Worm (Caenorhabditis elegans): ENCODE data around the gene sws-1.

sws-1 gene

DNA sequence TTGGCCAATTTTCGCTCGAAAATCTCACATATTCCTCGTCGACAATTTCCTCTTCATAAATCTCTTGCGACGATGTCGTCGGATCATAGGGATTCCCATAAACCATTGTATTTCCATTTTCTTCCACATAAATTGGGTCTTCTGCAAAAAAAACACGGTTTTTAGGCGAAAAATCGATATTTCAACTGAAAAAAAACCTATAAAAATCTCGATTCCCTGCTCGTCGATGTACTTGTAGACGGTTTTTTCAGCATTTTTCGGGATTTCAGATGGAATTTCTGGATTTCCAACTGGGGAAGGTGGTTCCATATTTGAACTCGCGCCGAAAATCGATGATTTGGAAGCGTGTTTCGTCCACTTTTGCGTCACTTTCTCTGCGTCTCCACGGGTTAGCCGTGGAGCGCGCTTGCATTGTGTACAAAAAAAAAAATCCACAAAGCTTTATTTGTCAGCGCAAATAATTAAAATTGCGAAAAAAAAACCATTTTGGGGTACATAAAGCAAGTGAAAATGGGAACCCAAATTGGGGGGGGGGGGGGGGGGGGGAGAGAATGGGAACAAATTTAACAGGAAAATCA lies 13.7 kb downstream of the sws-1 start, which contains the start of gene Y39B6A.43 (continued):
- peak; percentile 80 for TF ChIP-seq skn-1 (tag; optimal IDR thresholded peaks at IDR 0.05)
- TF ChIP-seq mxl-2 (GFP tag; conservative IDR thresholded peaks at IDR 0.05), result peak; percentile 84
- TF ChIP-seq fos-1 (tag; optimal IDR thresholded peaks at IDR 0.05), result peak; percentile 48
- peak; percentile 77 for TF ChIP-seq nhr-48 (tag; optimal IDR thresholded peaks at IDR 0.05)
- peak; percentile 91 to 97 for TF ChIP-seq lsy-2 (tag; optimal IDR thresholded peaks at IDR 0.05)
- TF ChIP-seq nhr-102 (tag; optimal IDR thresholded peaks at IDR 0.05), result peak; percentile 95
- TF ChIP-seq nhr-25 (tag; optimal IDR thresholded peaks at IDR 0.05; ENCODE audit: borderline replicate concordance, insufficient read depth), result peak; percentile 96
- peak; percentile 99 for TF ChIP-seq lin-13 (GFP tag; optimal IDR thresholded peaks at IDR 0.05)
- TF ChIP-seq jun-1 (tag; optimal IDR thresholded peaks at IDR 0.05), result peak; percentile 92
- peak; percentile 98 for TF ChIP-seq dmd-6 (GFP tag; IDR thresholded peaks at IDR 0.05)
- peak; percentile 82; the same call in 1 of the 2 replicates for TF ChIP-seq D1046.2 (GFP tag; IDR thresholded peaks at IDR 0.05)
- TF ChIP-seq zip-2 (tag; optimal IDR thresholded peaks at IDR 0.05), result peak; percentile 81
- peak; percentile 90 for TF ChIP-seq hlh-30 (tag; optimal IDR thresholded peaks at IDR 0.05; ENCODE audit: insufficient read depth)
- peak; percentile 91 for TF ChIP-seq T20F7.1 (GFP tag; optimal IDR thresholded peaks at IDR 0.05)
- peak; percentile 98 for TF ChIP-seq nhr-77 (tag; optimal IDR thresholded peaks at IDR 0.05)
- peak; percentile 93 for TF ChIP-seq egl-43 (GFP tag; IDR thresholded peaks at IDR 0.05)
- TF ChIP-seq spr-1 (tag; optimal IDR thresholded peaks at IDR 0.05), result peak; percentile 86
- peak; percentile 96 for TF ChIP-seq ceh-20 (GFP tag; IDR thresholded peaks at IDR 0.05)
- peak; percentile 69; the same call in 1 of the 2 replicates for TF ChIP-seq Y105C5A.15 (GFP tag; IDR thresholded peaks at IDR 0.05)
- no peak for TF ChIP-seq daf-19 (GFP tag; conservative IDR thresholded peaks at IDR 0.05)
- peak; percentile 81 for TF ChIP-seq zfp-2 (tag; optimal IDR thresholded peaks at IDR 0.05)
- peak; percentile 84 for TF ChIP-seq ZK337.2 (GFP tag; IDR thresholded peaks at IDR 0.05)
- TF ChIP-seq snpc-4 (tag; optimal IDR thresholded peaks at IDR 0.05), result no peak
- no peak for TF ChIP-seq F26F4.8 (GFP tag; conservative IDR thresholded peaks at IDR 0.05)
- TF ChIP-seq tag-97 (GFP tag; IDR thresholded peaks at IDR 0.05), result 0 out of 2 replicates have a peak, but pooled peaks have one; percentile 28
- peak in 1 of 2 experiments; percentile 58 for TF ChIP-seq mdl-1 (tag; optimal IDR thresholded peaks at IDR 0.05)
- TF ChIP-seq zip-11 (GFP tag; IDR thresholded peaks at IDR 0.05), result no peak
- TF ChIP-seq aly-2 (tag; optimal IDR thresholded peaks at IDR 0.05), result peak; percentile 43
- TF ChIP-seq pqm-1 (tag; optimal IDR thresholded peaks at IDR 0.05), result peak; percentile 11
- TF ChIP-seq ceh-32 (tag; optimal IDR thresholded peaks at IDR 0.05; ENCODE audit: poor library complexity), result peak; percentile 31
- peak; percentile 64 for TF ChIP-seq set-16 (GFP tag; IDR thresholded peaks at IDR 0.05)
- TF ChIP-seq egl-27 (tag; optimal IDR thresholded peaks at IDR 0.05), result no peak
- peak; percentile 96 for TF ChIP-seq dmd-9 (GFP tag; IDR thresholded peaks at IDR 0.05)
- peak; percentile 13 for TF ChIP-seq ceh-28 (tag; optimal IDR thresholded peaks at IDR 0.05)
- TF ChIP-seq daf-12 (tag; optimal IDR thresholded peaks at IDR 0.05), result no peak
- peak; percentile 80 for TF ChIP-seq Y5F2A.4 (GFP tag; optimal IDR thresholded peaks at IDR 0.05)
- peak; percentile 98 for TF ChIP-seq mes-2 (tag; optimal IDR thresholded peaks at IDR 0.05; ENCODE audit: poor library complexity, severe bottlenecking)
- TF ChIP-seq nhr-11 (tag; optimal IDR thresholded peaks at IDR 0.05), result peak; percentile 88
- TF ChIP-seq tra-1 (GFP tag; IDR thresholded peaks at IDR 0.05), result peak; percentile 97
- TF ChIP-seq ctbp-1 (GFP tag; IDR thresholded peaks at IDR 0.05), result peak; percentile 95
- peak; percentile 93 for TF ChIP-seq aha-1 (tag)
- TF ChIP-seq ceh-62 (tag; optimal IDR thresholded peaks at IDR 0.05), result no peak
- TF ChIP-seq hlh-11 (tag; optimal IDR thresholded peaks at IDR 0.05), result peak; percentile 94
- peak; percentile 97 for TF ChIP-seq hmg-1.1 (GFP tag; IDR thresholded peaks at IDR 0.05)
- peak; percentile 73 for TF ChIP-seq ztf-7 (tag; optimal IDR thresholded peaks at IDR 0.05)
- TF ChIP-seq pha-4 (GFP tag; IDR thresholded peaks at IDR 0.05), result peak; percentile 97
- peak; percentile 94 for TF ChIP-seq pha-4 (tag; optimal IDR thresholded peaks at IDR 0.05)
- TF ChIP-seq lin-1 (GFP tag; IDR thresholded peaks at IDR 0.05), result peak; percentile 86
- peak; percentile 85 to 92 for TF ChIP-seq madf-5 (GFP tag; IDR thresholded peaks at IDR 0.05)
- TF ChIP-seq nhr-41 (GFP tag; IDR thresholded peaks at IDR 0.05), result peak; percentile 83
- peak; percentile 70 for TF ChIP-seq nhr-237 (tag; optimal IDR thresholded peaks at IDR 0.05)

Measured in whole organism, L4 larva.